Worm (Caenorhabditis elegans) whole organism, young adult: ENCODE data around the gene msra-1.

Experiments
- F22D6.2 ChIP-seq: sonication (generic microtip); optimal IDR thresholded peaks from 2 replicates; lab custom pipeline; 2016; ENCODE audit warnings: mild to moderate bottlenecking, missing genetic modification characterization, missing compliant biosample characterization
- F49E8.2 ChIP-seq: sonication (generic microtip); optimal IDR thresholded peaks from 3 replicates; lab custom pipeline; 2017; ENCODE audit warnings: missing genetic modification characterization, mild to moderate bottlenecking, missing compliant biosample characterization, antibody characterized with exemption, moderate library complexity; ENCODE audit not compliant: insufficient read depth
- T07F8.4 ChIP-seq: sonication (generic microtip); optimal IDR thresholded peaks from 2 replicates; lab custom pipeline; 2016; ENCODE audit warnings: mild to moderate bottlenecking, missing genetic modification characterization, moderate library complexity, missing compliant biosample characterization
- ama-1 ChIP-seq, 3 experiments: fragments of 150-350 bp in 1 of 3; sonication (generic microtip) in 2 of 3; optimal IDR thresholded peaks; 2 replicates each; lab custom pipeline; 2014 to 2018; ENCODE audit warnings: missing biosample characterization in 2 of 3, missing genetic modification characterization in 2 of 3, missing genetic modification reagents in 2 of 3
- dpl-1 ChIP-seq: fragments of 150-350 bp; optimal IDR thresholded peaks from 2 replicates; lab custom pipeline; 2014; ENCODE audit warnings: missing biosample characterization, missing genetic modification reagents, missing genetic modification characterization
- egrh-3 ChIP-seq: fragments of 200-800 bp; sonication (Bioruptor generic); IDR thresholded peaks from 2 replicates; pipeline ENCODE4 v1.3.6; 2022; ENCODE audit warnings: missing genetic modification reagents, missing genetic modification characterization, missing compliant biosample characterization
- ets-4 ChIP-seq: fragments of 200-800 bp; sonication (Bioruptor generic); optimal IDR thresholded peaks from 2 replicates; lab custom pipeline; 2018; ENCODE audit warnings: mild to moderate bottlenecking, missing genetic modification characterization, missing compliant biosample characterization
- zim-3 ChIP-seq: sonication (generic microtip); optimal IDR thresholded peaks from 2 replicates; lab custom pipeline; 2017; ENCODE audit warnings: mild to moderate bottlenecking, missing genetic modification characterization, moderate library complexity, missing compliant biosample characterization

DNA sequence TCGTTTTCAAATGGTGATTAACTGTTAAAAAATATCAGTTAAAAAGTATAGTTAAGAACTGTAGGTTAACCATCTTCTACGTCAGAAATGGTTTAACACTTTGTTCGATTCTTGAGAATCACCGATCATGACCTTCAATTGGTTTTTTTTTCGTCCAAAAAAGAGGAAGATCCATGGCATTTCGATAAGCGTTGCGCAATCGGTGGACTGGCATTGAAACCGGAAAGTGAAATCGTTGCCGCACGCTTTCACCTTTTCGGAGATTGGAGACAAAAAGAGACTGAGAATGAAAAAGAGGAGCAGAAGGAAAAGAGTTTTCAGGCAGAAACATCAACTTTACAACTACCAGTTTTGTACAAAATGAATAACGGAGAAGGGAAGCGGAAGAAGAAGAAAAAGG lies 41.4 kb upstream of the msra-1 start:
- TF ChIP-seq ets-4 (GFP tag; lab: Kevin White, UChicago) (no peak), F49E8.2 (no peak), F22D6.2 (no peak), T07F8.4 (tag; lab: Kevin White, UChicago) (no peak), ama-1 (optimal IDR thresholded peaks at IDR 0.05; lab: Kevin White, UChicago) (no peak), ama-1 (GFP tag; optimal IDR thresholded peaks at IDR 0.05; lab: Kevin White, UChicago) (no peak), dpl-1 (GFP tag; lab: Kevin White, UChicago) (no peak), egrh-3 (GFP tag; lab: Robert Waterston, UW) (no peak), zim-3 (tag; lab: Kevin White, UChicago) (no peak)
